Fruit fly (Drosophila melanogaster): Measurements from ENCODE around the gene Spn77Bc.

Spn77Bc gene

DNA sequence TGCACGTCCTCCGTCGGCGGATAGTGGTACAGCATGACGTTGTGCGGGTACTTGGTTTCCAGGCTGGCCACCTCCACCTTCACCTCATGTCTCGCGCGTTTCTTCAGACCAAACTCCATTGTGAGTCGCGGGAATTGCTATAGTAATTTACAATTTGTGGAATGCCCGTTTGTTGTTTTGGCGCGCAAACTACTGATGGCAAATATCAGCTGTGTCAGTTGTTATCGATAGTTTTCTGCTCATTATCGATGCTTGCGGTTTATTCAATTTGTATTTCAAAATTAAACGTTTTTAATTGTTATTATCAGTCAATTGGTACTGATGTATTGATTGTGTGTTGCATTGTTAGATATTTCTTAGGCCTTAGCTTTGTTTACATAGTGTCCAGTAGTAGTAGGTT is 19.0 kb downstream of the Spn77Bc start, which contains the start of gene Prim2:
Gene Prim2, minus strand, starts transcription at position 197 of the 400 bp plus-strand sequence.
- TF ChIP-seq dmrt93B (GFP tag; optimal IDR thresholded peaks at IDR 0.05), result no peak
- TF ChIP-seq Sp1 (GFP tag; optimal IDR thresholded peaks at IDR 0.05), result no peak
- no peak for TF ChIP-seq Rel (GFP tag; optimal IDR thresholded peaks at IDR 0.05)
- TF ChIP-seq Rel (tag; optimal IDR thresholded peaks at IDR 0.05), result peak; percentile 71

DNA sequence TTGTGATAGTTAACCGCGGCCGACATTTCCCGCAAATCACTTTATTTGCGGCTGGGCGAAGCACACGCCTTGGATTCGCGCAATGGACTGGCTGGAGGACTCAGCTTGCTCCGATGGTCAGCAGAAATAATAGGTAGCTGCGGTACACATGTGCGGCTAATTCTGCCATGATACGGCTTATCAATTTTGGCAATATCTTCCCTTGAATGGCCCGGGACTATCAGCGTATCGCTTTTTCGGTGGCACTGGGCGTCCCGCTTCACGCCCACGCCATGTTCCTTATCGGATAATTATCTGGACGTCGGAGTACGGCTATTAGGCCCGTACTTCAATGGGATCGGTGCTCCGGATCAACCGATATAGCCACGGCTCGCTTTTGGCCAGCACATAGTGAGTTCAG is 23.6 kb downstream of the Spn77Bc start:
- TF ChIP-seq Rel (GFP tag; optimal IDR thresholded peaks at IDR 0.05), result no peak
- peak; percentile 33 for TF ChIP-seq Rel (tag; optimal IDR thresholded peaks at IDR 0.05)
- TF ChIP-seq CrebA (GFP tag; optimal IDR thresholded peaks at IDR 0.05; ENCODE audit: borderline replicate concordance), result no peak
- TF ChIP-seq h (GFP tag; optimal IDR thresholded peaks at IDR 0.05), result peak; percentile 89
- no peak for TF ChIP-seq sage (GFP tag; optimal IDR thresholded peaks at IDR 0.05)
- TF ChIP-seq Dif (GFP tag; optimal IDR thresholded peaks at IDR 0.05; ENCODE audit: partially characterized antibody), result peak; percentile 2
- TF ChIP-seq woc (GFP tag; optimal IDR thresholded peaks at IDR 0.05), result no peak
- TF ChIP-seq dsf (GFP tag; optimal IDR thresholded peaks at IDR 0.05; ENCODE audit: borderline replicate concordance), result no peak

DNA sequence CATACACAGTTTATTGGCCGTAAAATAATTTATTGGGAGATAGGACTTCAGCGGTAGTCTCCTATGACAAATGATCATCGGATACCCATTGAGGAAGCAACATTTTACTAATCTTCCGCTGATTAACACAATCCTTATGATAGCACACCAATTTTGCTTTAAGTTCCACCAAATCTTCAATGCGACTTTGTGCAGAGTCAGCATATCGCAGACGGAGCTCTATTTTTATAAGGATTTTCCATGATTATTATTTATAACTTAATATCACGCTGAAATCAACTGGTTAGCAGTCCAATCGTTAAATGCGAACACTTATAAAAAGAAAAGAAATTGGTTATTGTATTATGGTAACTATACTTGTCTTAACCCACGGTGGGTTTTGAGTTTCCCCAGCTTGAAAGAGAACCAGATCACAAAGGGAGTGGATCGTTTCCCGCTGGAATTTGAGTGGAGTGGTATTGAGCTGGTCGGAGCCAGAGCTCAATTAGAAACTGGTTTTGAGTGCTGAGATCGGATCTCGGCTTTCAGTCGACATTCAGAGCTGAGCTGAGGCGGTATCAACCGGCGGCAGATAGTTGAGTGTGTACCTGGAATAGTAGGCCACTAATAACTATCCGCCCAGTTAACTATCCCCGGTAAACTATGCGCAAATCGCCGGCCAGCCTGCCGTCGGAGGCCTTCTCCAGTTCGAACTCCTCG is 24.4 kb downstream of the Spn77Bc start, which contains the start of the genes Toll-9 and in:
Gene Toll-9, minus strand, starts transcription at position 51 of the 699 bp plus-strand sequence.
Gene in, plus strand, starts transcription at position 525 of the 699 bp plus-strand sequence.
- TF ChIP-seq foxo (GFP tag; optimal IDR thresholded peaks at IDR 0.05) (no peak), Dif (GFP tag; optimal IDR thresholded peaks at IDR 0.05; ENCODE audit: partially characterized antibody) (peak; percentile 40)

DNA sequence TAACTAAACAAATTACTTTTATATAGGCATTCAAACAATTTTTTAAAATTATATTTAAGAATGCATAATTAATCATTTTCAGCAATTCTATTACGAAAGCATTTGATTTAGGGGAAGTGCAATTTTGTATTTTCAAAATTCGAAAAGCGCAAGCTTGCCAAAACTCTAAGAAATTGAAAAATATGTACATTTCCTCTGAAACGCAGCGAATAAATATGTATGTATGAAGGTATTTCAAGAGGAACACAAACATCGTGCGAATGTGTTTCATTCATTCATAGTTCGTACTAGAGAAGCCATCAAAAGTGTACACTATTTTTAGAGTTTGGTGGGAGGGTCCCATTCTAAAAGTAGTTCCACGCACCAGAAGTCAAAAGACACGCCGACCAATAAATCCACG is 27.6 kb downstream of the Spn77Bc start, which contains the start of gene CG13247:
Gene CG13247, plus strand, starts transcription at position 301 of the 400 bp plus-strand sequence.
- TF ChIP-seq Jra (GFP tag; optimal IDR thresholded peaks at IDR 0.05) (no peak), woc (GFP tag; optimal IDR thresholded peaks at IDR 0.05) (no peak), sv (GFP tag; optimal IDR thresholded peaks at IDR 0.05) (no peak), jim (GFP tag; optimal IDR thresholded peaks at IDR 0.05) (no peak), tai (GFP tag; optimal IDR thresholded peaks at IDR 0.05) (no peak), Hnf4 (GFP tag; optimal IDR thresholded peaks at IDR 0.05) (no peak), Dfd (GFP tag; optimal IDR thresholded peaks at IDR 0.05) (no peak), Vsx2 (GFP tag; optimal IDR thresholded peaks at IDR 0.05; ENCODE audit: partially characterized antibody) (no peak), GATAd (GFP tag; optimal IDR thresholded peaks at IDR 0.05) (no peak), rgr (GFP tag; optimal IDR thresholded peaks at IDR 0.05) (no peak), CG9705 (GFP tag; optimal IDR thresholded peaks at IDR 0.05) (no peak), brk (GFP tag; optimal IDR thresholded peaks at IDR 0.05) (no peak), psq (GFP tag; optimal IDR thresholded peaks at IDR 0.05) (no peak), CG32264 (GFP tag; optimal IDR thresholded peaks at IDR 0.05) (no peak), fru (GFP tag; optimal IDR thresholded peaks at IDR 0.05) (no peak), Hr78 (GFP tag; optimal IDR thresholded peaks at IDR 0.05) (no peak), OdsH (GFP tag; optimal IDR thresholded peaks at IDR 0.05) (no peak), foxo (GFP tag; optimal IDR thresholded peaks at IDR 0.05) (no peak), Mio (GFP tag; optimal IDR thresholded peaks at IDR 0.05) (no peak), Dif (GFP tag; optimal IDR thresholded peaks at IDR 0.05; ENCODE audit: partially characterized antibody) (no peak)

DNA sequence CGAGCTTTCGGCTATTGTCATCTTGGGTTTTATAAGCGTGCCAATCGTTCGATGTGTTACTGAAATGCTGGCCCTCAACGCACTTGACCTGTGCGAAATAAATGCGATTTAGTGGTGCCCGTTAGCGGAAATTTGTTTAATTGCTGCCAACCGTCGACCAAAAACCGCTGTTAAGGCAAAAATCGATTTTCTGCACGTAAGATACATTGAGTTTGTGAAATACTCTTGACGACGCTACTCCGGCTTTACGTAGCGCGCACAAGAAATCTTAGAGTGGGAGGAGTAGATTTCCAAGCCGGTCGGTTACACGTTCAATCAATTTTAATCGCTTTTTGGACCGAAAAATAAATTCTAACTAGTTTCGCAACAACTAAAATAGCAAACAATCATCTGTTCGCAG is 33.0 kb downstream of the Spn77Bc start:
- no peak for TF ChIP-seq dl (GFP tag; optimal IDR thresholded peaks at IDR 0.05; ENCODE audit: insufficient read depth in 1 of 2, partially characterized antibody in 2 of 2)
- no peak for TF ChIP-seq foxo (GFP tag; optimal IDR thresholded peaks at IDR 0.05)
- no peak for TF ChIP-seq tai (GFP tag; optimal IDR thresholded peaks at IDR 0.05)
- no peak for TF ChIP-seq rgr (GFP tag; optimal IDR thresholded peaks at IDR 0.05)
- TF ChIP-seq Abd-B (GFP tag; optimal IDR thresholded peaks at IDR 0.05), result no peak
- TF ChIP-seq Mio (GFP tag; optimal IDR thresholded peaks at IDR 0.05), result no peak
- no peak for TF ChIP-seq CG32264 (GFP tag; optimal IDR thresholded peaks at IDR 0.05)
- TF ChIP-seq CrebA (GFP tag; optimal IDR thresholded peaks at IDR 0.05; ENCODE audit: borderline replicate concordance), result no peak
- no peak for TF ChIP-seq Jra (GFP tag; optimal IDR thresholded peaks at IDR 0.05)
- TF ChIP-seq psq (GFP tag; optimal IDR thresholded peaks at IDR 0.05), result no peak
- TF ChIP-seq pan (optimal IDR thresholded peaks at IDR 0.05), result no peak

Data from whole organism, wandering third instar larva.